Fruit fly (Drosophila melanogaster) whole organism, embryonic: ENCODE results near the gene CG13894.

ENCODE experiments used
- Atf6 ChIP-seq: fragments of 200-800 bp; sonication (Bioruptor generic); IDR thresholded peaks from 2 replicates; pipeline ENCODE4 v1.3.6; 2022; ENCODE audit warnings: missing biosample characterization, missing genetic modification characterization
- Bdp1 ChIP-seq: fragments of 200-800 bp; sonication (Bioruptor generic); optimal IDR thresholded peaks from 3 replicates; lab custom pipeline; 2016; ENCODE audit warnings: missing biosample characterization, missing genetic modification characterization
- BtbVII ChIP-seq: fragments of 200-800 bp; sonication (Bioruptor generic); optimal IDR thresholded peaks from 3 replicates; lab custom pipeline; 2017; ENCODE audit warnings: missing biosample characterization, mild to moderate bottlenecking, missing genetic modification characterization
- CG10543 ChIP-seq: fragments of 200-800 bp; sonication (Bioruptor generic); optimal IDR thresholded peaks from 3 replicates; lab custom pipeline; 2017; ENCODE audit warnings: missing biosample characterization, mild to moderate bottlenecking, missing genetic modification characterization, moderate library complexity
- CG13624 ChIP-seq: fragments of 200-800 bp; sonication (Bioruptor generic); optimal IDR thresholded peaks from 2 replicates; lab custom pipeline; 2016; ENCODE audit warnings: missing biosample characterization, missing genetic modification characterization
- CG14710 ChIP-seq: fragments of 200-800 bp; sonication (Bioruptor generic); optimal IDR thresholded peaks from 3 replicates; lab custom pipeline; 2019; ENCODE audit warnings: missing biosample characterization, mild to moderate bottlenecking, missing genetic modification characterization, moderate library complexity
- CG15479 ChIP-seq: fragments of 200-800 bp; sonication (Bioruptor generic); optimal IDR thresholded peaks from 3 replicates; lab custom pipeline; 2019; ENCODE audit warnings: missing biosample characterization, mild to moderate bottlenecking, missing genetic modification characterization, moderate library complexity
- CG17802 ChIP-seq: fragments of 200-800 bp; sonication (Bioruptor generic); optimal IDR thresholded peaks from 2 replicates; lab custom pipeline; 2018; ENCODE audit warnings: missing biosample characterization, mild to moderate bottlenecking, missing genetic modification characterization, moderate library complexity
- CG2199 ChIP-seq: fragments of 200-800 bp; sonication (Bioruptor generic); IDR thresholded peaks from 3 replicates; pipeline ENCODE4 v1.3.6; 2022; ENCODE audit warnings: missing biosample characterization, missing genetic modification characterization
- CG2889 ChIP-seq: fragments of 200-800 bp; sonication (Bioruptor generic); IDR thresholded peaks from 3 replicates; pipeline ENCODE4 v1.3.6; 2022; ENCODE audit warnings: missing biosample characterization, missing genetic modification characterization
- CG31365 ChIP-seq: fragments of 200-800 bp; sonication (Bioruptor generic); optimal IDR thresholded peaks from 2 replicates; lab custom pipeline; 2018; ENCODE audit warnings: missing biosample characterization, mild to moderate bottlenecking, missing genetic modification characterization
- CG33213 ChIP-seq: fragments of 200-800 bp; sonication (Bioruptor generic); optimal IDR thresholded peaks from 3 replicates; lab custom pipeline; 2016; ENCODE audit warnings: missing biosample characterization, missing genetic modification characterization
- CG34224 ChIP-seq: fragments of 200-800 bp; sonication (Bioruptor generic); IDR thresholded peaks from 3 replicates; pipeline ENCODE4 v1.3.6; 2022; ENCODE audit warnings: missing biosample characterization, missing genetic modification characterization; ENCODE audit not compliant: partially characterized antibody
- CG6654 ChIP-seq: fragments of 200-800 bp; sonication (Bioruptor generic); optimal IDR thresholded peaks from 2 replicates; lab custom pipeline; 2017; ENCODE audit warnings: missing biosample characterization, mild to moderate bottlenecking, missing genetic modification characterization
- CG7556 ChIP-seq: fragments of 200-800 bp; sonication (Bioruptor generic); optimal IDR thresholded peaks from 2 replicates; lab custom pipeline; 2017; ENCODE audit warnings: missing biosample characterization, mild to moderate bottlenecking, missing genetic modification characterization
- CG8281 ChIP-seq: fragments of 200-800 bp; sonication (Bioruptor generic); optimal IDR thresholded peaks from 2 replicates; lab custom pipeline; 2018; ENCODE audit warnings: missing biosample characterization, mild to moderate bottlenecking, missing genetic modification characterization, moderate library complexity
- CG8478 ChIP-seq: fragments of >200 bp; optimal IDR thresholded peaks from 2 replicates; lab custom pipeline; 2018
- CG8944 ChIP-seq: fragments of 200-800 bp; sonication (Bioruptor generic); optimal IDR thresholded peaks from 3 replicates; lab custom pipeline; 2016; ENCODE audit warnings: missing biosample characterization, missing genetic modification characterization
- CG9609 ChIP-seq: fragments of 200-800 bp; sonication (Bioruptor generic); optimal IDR thresholded peaks from 3 replicates; lab custom pipeline; 2016; ENCODE audit warnings: missing biosample characterization, missing genetic modification characterization
- CG9932 ChIP-seq: fragments of 200-800 bp; sonication (Bioruptor generic); IDR thresholded peaks from 2 replicates; pipeline ENCODE4 v1.3.6; 2022; ENCODE audit warnings: missing biosample characterization, missing genetic modification characterization
- Drgx ChIP-seq: fragments of 200-800 bp; sonication (Bioruptor generic); IDR thresholded peaks from 2 replicates; pipeline ENCODE4 v1.3.6; 2022; ENCODE audit warnings: missing biosample characterization, missing genetic modification characterization
- Fer3 ChIP-seq: fragments of 200-800 bp; sonication (Bioruptor generic); optimal IDR thresholded peaks from 2 replicates; lab custom pipeline; 2018; ENCODE audit warnings: missing biosample characterization, mild to moderate bottlenecking, missing genetic modification characterization, moderate library complexity
- MBD-R2 ChIP-seq: fragments of 200-800 bp; sonication (Bioruptor generic); IDR thresholded peaks from 2 replicates; pipeline ENCODE4 v1.3.6; 2022; ENCODE audit warnings: missing biosample characterization, missing genetic modification characterization
- Neu2 ChIP-seq: fragments of 200-800 bp; sonication (Bioruptor generic); optimal IDR thresholded peaks from 3 replicates; lab custom pipeline; 2016; ENCODE audit warnings: missing biosample characterization, missing genetic modification characterization, borderline replicate concordance
- Oli ChIP-seq: fragments of 200-800 bp; sonication (Bioruptor generic); optimal IDR thresholded peaks from 2 replicates; lab custom pipeline; 2018; ENCODE audit warnings: missing biosample characterization, mild to moderate bottlenecking, missing genetic modification characterization, moderate library complexity
- Optix ChIP-seq: fragments of 200-800 bp; sonication (Bioruptor generic); IDR thresholded peaks from 3 replicates; pipeline ENCODE4 v1.3.6; 2022; ENCODE audit warnings: missing biosample characterization, missing genetic modification characterization
- Ssrp ChIP-seq: fragments of 200-800 bp; sonication (Bioruptor generic); optimal IDR thresholded peaks from 2 replicates; lab custom pipeline; 2018; ENCODE audit warnings: missing biosample characterization, mild to moderate bottlenecking, missing genetic modification characterization, moderate library complexity
- Xbp1 ChIP-seq: fragments of 200-800 bp; sonication (Bioruptor generic); optimal IDR thresholded peaks from 3 replicates; lab custom pipeline; 2016; ENCODE audit warnings: missing biosample characterization, mild to moderate bottlenecking, missing genetic modification characterization
- YL-1 ChIP-seq: fragments of 200-800 bp; sonication (Bioruptor generic); optimal IDR thresholded peaks from 3 replicates; lab custom pipeline; 2017; ENCODE audit warnings: missing biosample characterization, mild to moderate bottlenecking, missing genetic modification characterization
- bsh ChIP-seq, 2 experiments: fragments of 200-800 bp; sonication (Bioruptor generic); optimal IDR thresholded peaks; 2 replicates each; lab custom pipeline; 2017 to 2018; ENCODE audit warnings: mild to moderate bottlenecking in 2 of 2, missing biosample characterization in 2 of 2, missing genetic modification characterization in 2 of 2, moderate library complexity in 1 of 2
- caup ChIP-seq: fragments of 200-800 bp; sonication (Bioruptor generic); optimal IDR thresholded peaks from 3 replicates; lab custom pipeline; 2017; ENCODE audit warnings: missing biosample characterization, mild to moderate bottlenecking, missing genetic modification characterization, moderate library complexity; ENCODE audit not compliant: severe bottlenecking
- chm ChIP-seq: fragments of 200-800 bp; sonication (Bioruptor generic); IDR thresholded peaks from 2 replicates; pipeline ENCODE4 v1.3.6; 2022; ENCODE audit warnings: missing biosample characterization, missing genetic modification characterization
- crol ChIP-seq: fragments of 200-800 bp; sonication (Bioruptor generic); IDR thresholded peaks from 2 replicates; pipeline ENCODE4 v1.3.6; 2022; ENCODE audit warnings: missing biosample characterization, missing genetic modification characterization
- crp ChIP-seq, 2 experiments: fragments of 200-800 bp; sonication (Bioruptor generic); optimal IDR thresholded peaks; 2 replicates in 1 of 2; 3 replicates in 1 of 2; lab custom pipeline; 2017; ENCODE audit warnings: missing biosample characterization in 2 of 2, missing genetic modification characterization in 2 of 2, mild to moderate bottlenecking in 1 of 2, moderate library complexity in 1 of 2
- emc ChIP-seq: fragments of 200-800 bp; sonication (Bioruptor generic); optimal IDR thresholded peaks from 2 replicates; lab custom pipeline; 2016; ENCODE audit warnings: missing biosample characterization, missing genetic modification characterization
- ems ChIP-seq: fragments of 200-800 bp; sonication (Bioruptor generic); optimal IDR thresholded peaks from 3 replicates; lab custom pipeline; 2016; ENCODE audit warnings: missing biosample characterization, missing genetic modification characterization
- fd96Cb ChIP-seq: fragments of 200-800 bp; sonication (Bioruptor generic); optimal IDR thresholded peaks from 2 replicates; lab custom pipeline; 2018; ENCODE audit warnings: missing biosample characterization, mild to moderate bottlenecking, missing genetic modification characterization, moderate library complexity
- gfzf ChIP-seq: fragments of 200-800 bp; sonication (Bioruptor generic); optimal IDR thresholded peaks from 2 replicates; lab custom pipeline; 2016; ENCODE audit warnings: missing biosample characterization, mild to moderate bottlenecking, missing genetic modification characterization, moderate library complexity
- her ChIP-seq: fragments of 200-800 bp; sonication (Bioruptor generic); optimal IDR thresholded peaks from 2 replicates; lab custom pipeline; 2016; ENCODE audit warnings: missing biosample characterization, missing genetic modification characterization
- kah ChIP-seq: fragments of 200-800 bp; sonication (Bioruptor generic); optimal IDR thresholded peaks from 2 replicates; lab custom pipeline; 2018; ENCODE audit warnings: missing biosample characterization, mild to moderate bottlenecking, missing genetic modification characterization
- lilli ChIP-seq: fragments of 200-800 bp; sonication (Bioruptor generic); optimal IDR thresholded peaks from 3 replicates; lab custom pipeline; 2016; ENCODE audit warnings: missing biosample characterization, missing genetic modification characterization
- lov ChIP-seq, 2 experiments: fragments of 200-800 bp in 1 of 2; fragments of >200 bp in 1 of 2; sonication (Bioruptor generic) in 1 of 2; IDR thresholded peaks in 1 of 2; optimal IDR thresholded peaks in 1 of 2; 2 replicates in 1 of 2; 3 replicates in 1 of 2; pipeline versions ENCODE4 v1.3.6 to Lab custom; 2017 to 2022; ENCODE audit warnings: missing biosample characterization in 1 of 2, missing genetic modification characterization in 1 of 2
- luna ChIP-seq: fragments of 200-800 bp; sonication (Bioruptor generic); optimal IDR thresholded peaks from 2 replicates; lab custom pipeline; 2016; ENCODE audit warnings: missing biosample characterization, missing genetic modification characterization
- maf-S ChIP-seq: fragments of 200-800 bp; sonication (Bioruptor generic); optimal IDR thresholded peaks from 2 replicates; lab custom pipeline; 2016; ENCODE audit warnings: missing biosample characterization, missing genetic modification characterization
- nom ChIP-seq: fragments of 200-800 bp; sonication (Bioruptor generic); optimal IDR thresholded peaks from 2 replicates; lab custom pipeline; 2017; ENCODE audit warnings: missing biosample characterization, missing genetic modification characterization, mild to moderate bottlenecking, moderate library complexity, missing genetic modification reagents
- phol ChIP-seq: fragments of 200-800 bp; sonication (Bioruptor generic); optimal IDR thresholded peaks from 3 replicates; lab custom pipeline; 2018; ENCODE audit warnings: missing biosample characterization, mild to moderate bottlenecking, missing genetic modification characterization, moderate library complexity
- sc ChIP-seq, 3 experiments: fragments of >200 bp in 2 of 3; fragments of 200-800 bp in 1 of 3; sonication (Bioruptor generic) in 1 of 3; optimal IDR thresholded peaks; 2 replicates in 2 of 3; 3 replicates in 1 of 3; lab custom pipeline; 2017; ENCODE audit warnings: mild to moderate bottlenecking in 1 of 3, missing biosample characterization in 1 of 3, missing genetic modification characterization in 1 of 3, missing genetic modification reagents in 1 of 3
- scrt ChIP-seq: fragments of 200-800 bp; sonication (Bioruptor generic); optimal IDR thresholded peaks from 2 replicates; lab custom pipeline; 2018; ENCODE audit warnings: missing biosample characterization, mild to moderate bottlenecking, missing genetic modification characterization, moderate library complexity
- tio ChIP-seq: fragments of 200-800 bp; sonication (Bioruptor generic); optimal IDR thresholded peaks from 2 replicates; lab custom pipeline; 2017; ENCODE audit warnings: missing biosample characterization, missing genetic modification characterization, inconsistent platforms

Gene CG13894

dm6 chr3L:680258-680657 lies 18.7 kb downstream of the CG13894 start, which contains the start of gene CG17129 (continued):
- TF ChIP-seq tio (no peak), Atf6 (GFP tag; lab: Robert Waterston, UW) (peak; percentile 67; the same call in 1 of the 2 replicates), scrt (no peak), her (GFP tag; lab: Kevin White, UChicago) (peak; percentile 75), maf-S (GFP tag; lab: Kevin White, UChicago) (peak; percentile 67), CG2889 (GFP tag; lab: Robert Waterston, UW) (no peak), CG15479 (GFP tag; lab: Kevin White, UChicago) (no peak), Drgx (GFP tag; lab: Robert Waterston, UW) (peak; percentile 7; the same call in 1 of the 2 replicates), sc (optimal IDR thresholded peaks at IDR 0.05; lab: Kevin White, UChicago) (no peak), sc (GFP tag; optimal IDR thresholded peaks at IDR 0.05; lab: Kevin White, UChicago) (no peak), nom (no peak), CG10543 (peak; percentile 35), Neu2 (no peak), Ssrp (peak; percentile 63), CG14710 (tag; lab: Kevin White, UChicago) (peak; percentile 87), YL-1 (GFP tag; lab: Kevin White, UChicago) (peak; percentile 11), BtbVII (GFP tag; lab: Kevin White, UChicago) (peak; percentile 32), CG9609 (peak; percentile 78), Xbp1 (GFP tag; lab: Kevin White, UChicago) (peak; percentile 83), CG9932 (GFP tag; lab: Robert Waterston, UW) (peak; percentile 84), Bdp1 (GFP tag; lab: Kevin White, UChicago) (peak; percentile 54), ems (GFP tag; lab: Kevin White, UChicago) (no peak), CG34224 (GFP tag; lab: Robert Waterston, UW) (peak; percentile 97), CG8944 (GFP tag; lab: Kevin White, UChicago) (peak; percentile 79), CG8281 (no peak), CG33213 (GFP tag; lab: Kevin White, UChicago) (peak; percentile 66), lilli (peak; percentile 83), gfzf (peak; percentile 25), MBD-R2 (GFP tag; lab: Robert Waterston, UW) (peak; percentile 78), CG2199 (GFP tag; lab: Robert Waterston, UW) (peak; percentile 15; the same call in 2 of the 3 replicates), CG17802 (peak; percentile 31), emc (GFP tag; lab: Kevin White, UChicago) (peak; percentile 56), lov (optimal IDR thresholded peaks at IDR 0.05; lab: Kevin White, UChicago) (no peak), lov (GFP tag; IDR thresholded peaks at IDR 0.05; lab: Robert Waterston, UW) (no peak), CG8478 (lab: Kevin White, UChicago) (no peak), Oli (tag; lab: Kevin White, UChicago) (peak; percentile 55), kah (no peak), CG7556 (GFP tag; lab: Kevin White, UChicago) (peak; percentile 65), caup (peak; percentile 59), CG13624 (GFP tag; lab: Kevin White, UChicago) (peak; percentile 85), fd96Cb (tag; lab: Kevin White, UChicago) (peak; percentile 70), bsh (GFP tag; optimal IDR thresholded peaks at IDR 0.05; lab: Kevin White, UChicago) (peak in 1 of 2 experiments; percentile 74), crp (GFP tag; optimal IDR thresholded peaks at IDR 0.05; lab: Kevin White, UChicago) (peak in 1 of 2 experiments; percentile 41), CG6654 (no peak), phol (tag; lab: Kevin White, UChicago) (peak; percentile 83), Optix (GFP tag; lab: Robert Waterston, UW) (peak; percentile 67; the same call in 1 of the 3 replicates), luna (GFP tag; lab: Kevin White, UChicago) (peak; percentile 54), Fer3 (peak; percentile 71), chm (GFP tag; lab: Robert Waterston, UW) (peak; percentile 74), CG31365 (tag; lab: Kevin White, UChicago) (peak; percentile 16), crol (GFP tag; lab: Robert Waterston, UW) (no peak)
